Fruit fly (Drosophila melanogaster) whole organism, prepupa: Measurements from ENCODE around the gene CG31275.
A peak's percentile ranks its signal among the peaks of the same experiment; 100 is the strongest.

Experiments
- Blimp-1 ChIP-seq: fragments of 200-800 bp; sonication (Bioruptor generic); optimal IDR thresholded peaks from 3 replicates; lab custom pipeline; 2017; ENCODE audit warnings: missing biosample characterization, missing genetic modification characterization, mild to moderate bottlenecking, moderate library complexity, missing genetic modification reagents
- CG10631 ChIP-seq: fragments of 200-800 bp; sonication (Bioruptor generic); optimal IDR thresholded peaks from 2 replicates; lab custom pipeline; 2016; ENCODE audit warnings: missing biosample characterization, missing genetic modification characterization
- CG11762 ChIP-seq: fragments of 200-800 bp; sonication (Bioruptor generic); optimal IDR thresholded peaks from 3 replicates; lab custom pipeline; 2016; ENCODE audit warnings: missing biosample characterization, missing genetic modification characterization; ENCODE audit not compliant: insufficient read depth
- CG11902 ChIP-seq: fragments of 200-800 bp; sonication (Bioruptor generic); optimal IDR thresholded peaks from 3 replicates; lab custom pipeline; 2016; ENCODE audit warnings: missing biosample characterization, missing genetic modification characterization
- CG15336 ChIP-seq: fragments of 200-800 bp; sonication (Bioruptor generic); IDR thresholded peaks from 2 replicates; pipeline ENCODE4 v1.3.6; 2022; ENCODE audit warnings: missing biosample characterization, missing genetic modification characterization
- CG16779 ChIP-seq: fragments of 200-800 bp; sonication (Bioruptor generic); optimal IDR thresholded peaks from 3 replicates; lab custom pipeline; 2017; ENCODE audit warnings: missing biosample characterization, mild to moderate bottlenecking, missing genetic modification characterization
- CG3032 ChIP-seq: fragments of 200-800 bp; optimal IDR thresholded peaks from 2 replicates; lab custom pipeline; 2019; ENCODE audit warnings: missing biosample characterization, mild to moderate bottlenecking, missing genetic modification characterization, moderate library complexity
- CG32006 ChIP-seq: fragments of 200-800 bp; sonication (Bioruptor generic); optimal IDR thresholded peaks from 3 replicates; lab custom pipeline; 2017; ENCODE audit warnings: missing biosample characterization, mild to moderate bottlenecking, missing genetic modification characterization
- CG3919 ChIP-seq: fragments of 200-800 bp; sonication (Bioruptor generic); optimal IDR thresholded peaks from 3 replicates; lab custom pipeline; 2016; ENCODE audit warnings: missing biosample characterization, missing genetic modification characterization
- CG4318 ChIP-seq: fragments of 200-800 bp; sonication (Bioruptor generic); optimal IDR thresholded peaks from 3 replicates; lab custom pipeline; 2017; ENCODE audit warnings: missing biosample characterization, mild to moderate bottlenecking, missing genetic modification characterization
- CG6163 ChIP-seq: fragments of 200-800 bp; sonication (Bioruptor generic); IDR thresholded peaks from 3 replicates; pipeline ENCODE4 v1.3.6; 2022; ENCODE audit warnings: missing biosample characterization, missing genetic modification characterization
- CG6276 ChIP-seq: fragments of 200-800 bp; sonication (Bioruptor generic); optimal IDR thresholded peaks from 2 replicates; lab custom pipeline; 2017; ENCODE audit warnings: missing biosample characterization, mild to moderate bottlenecking, missing genetic modification characterization
- CG6808 ChIP-seq: fragments of 200-800 bp; sonication (Bioruptor generic); optimal IDR thresholded peaks from 3 replicates; lab custom pipeline; 2017; ENCODE audit warnings: missing biosample characterization, missing genetic modification characterization, mild to moderate bottlenecking, moderate library complexity, missing genetic modification reagents
- CG8119 ChIP-seq: fragments of 200-800 bp; sonication (Bioruptor generic); IDR thresholded peaks from 3 replicates; pipeline ENCODE4 v1.3.6; 2022; ENCODE audit warnings: missing biosample characterization, missing genetic modification characterization
- CG8319 ChIP-seq: fragments of 200-800 bp; sonication (Bioruptor generic); optimal IDR thresholded peaks from 3 replicates; lab custom pipeline; 2016; ENCODE audit warnings: missing biosample characterization, missing genetic modification characterization
- CG9139 ChIP-seq: fragments of 200-800 bp; sonication (Bioruptor generic); optimal IDR thresholded peaks from 3 replicates; lab custom pipeline; 2017; ENCODE audit warnings: missing biosample characterization, mild to moderate bottlenecking, missing genetic modification characterization
- Eip75B ChIP-seq: fragments of 200-800 bp; sonication (Bioruptor generic); optimal IDR thresholded peaks from 3 replicates; lab custom pipeline; 2016; ENCODE audit warnings: missing biosample characterization, missing genetic modification characterization
- Eip78C ChIP-seq: fragments of 200-800 bp; sonication (Bioruptor generic); peaks from one replicate; lab custom pipeline; 2016; ENCODE audit warnings: missing biosample characterization, missing genetic modification characterization
- Eip93F ChIP-seq: fragments of 200-800 bp; sonication (Bioruptor generic); optimal IDR thresholded peaks from 2 replicates; lab custom pipeline; 2016; ENCODE audit warnings: missing biosample characterization, mild to moderate bottlenecking, missing genetic modification characterization
- Ets21C ChIP-seq: fragments of 200-800 bp; sonication (Bioruptor generic); optimal IDR thresholded peaks from 3 replicates; lab custom pipeline; 2016; ENCODE audit warnings: missing biosample characterization, missing genetic modification characterization
- Ets96B ChIP-seq: fragments of 200-800 bp; optimal IDR thresholded peaks from 2 replicates; lab custom pipeline; 2019; ENCODE audit warnings: missing biosample characterization, mild to moderate bottlenecking, missing genetic modification characterization, moderate library complexity
- Hr38 ChIP-seq: sonication (Bioruptor generic); optimal IDR thresholded peaks from 2 replicates; lab custom pipeline; 2016; ENCODE audit warnings: missing biosample characterization, missing genetic modification characterization
- Hr39 ChIP-seq: fragments of 200-800 bp; sonication (Bioruptor generic); optimal IDR thresholded peaks from 2 replicates; lab custom pipeline; 2016; ENCODE audit warnings: missing biosample characterization, missing genetic modification characterization
- Hr4 ChIP-seq: fragments of 200-800 bp; sonication (Bioruptor generic); optimal IDR thresholded peaks from 3 replicates; lab custom pipeline; 2016; ENCODE audit warnings: missing biosample characterization, missing genetic modification characterization
- Lpt ChIP-seq: fragments of 200-800 bp; sonication (Bioruptor generic); optimal IDR thresholded peaks from 3 replicates; lab custom pipeline; 2016; ENCODE audit warnings: missing biosample characterization, missing genetic modification characterization
- Met ChIP-seq: fragments of 200-800 bp; sonication (Bioruptor generic); optimal IDR thresholded peaks from 3 replicates; lab custom pipeline; 2016; ENCODE audit warnings: missing biosample characterization, missing genetic modification characterization
- OdsH ChIP-seq: fragments of 200-800 bp; sonication (Bioruptor generic); optimal IDR thresholded peaks from 3 replicates; lab custom pipeline; 2016; ENCODE audit warnings: missing biosample characterization, missing genetic modification characterization
- Smox ChIP-seq: fragments of 200-800 bp; sonication (Bioruptor generic); optimal IDR thresholded peaks from 3 replicates; lab custom pipeline; 2016; ENCODE audit warnings: missing biosample characterization, missing genetic modification characterization
- Sox102F ChIP-seq: fragments of 200-800 bp; sonication (Bioruptor generic); optimal IDR thresholded peaks from 2 replicates; lab custom pipeline; 2016; ENCODE audit warnings: missing biosample characterization, mild to moderate bottlenecking, missing genetic modification characterization
- acj6 ChIP-seq: fragments of 200-800 bp; sonication (Bioruptor generic); optimal IDR thresholded peaks from 3 replicates; lab custom pipeline; 2016; ENCODE audit warnings: missing biosample characterization, missing genetic modification characterization
- cyc ChIP-seq: fragments of 200-800 bp; sonication (Bioruptor generic); optimal IDR thresholded peaks from 3 replicates; lab custom pipeline; 2016; ENCODE audit warnings: missing biosample characterization, missing genetic modification characterization
- dac ChIP-seq: fragments of 200-800 bp; sonication (Bioruptor generic); optimal IDR thresholded peaks from 2 replicates; lab custom pipeline; 2017; ENCODE audit warnings: missing biosample characterization, mild to moderate bottlenecking, missing genetic modification characterization
- dsx ChIP-seq: fragments of 200-800 bp; optimal IDR thresholded peaks from 3 replicates; lab custom pipeline; 2019; ENCODE audit warnings: missing biosample characterization, mild to moderate bottlenecking, missing genetic modification characterization, moderate library complexity; ENCODE audit not compliant: poor library complexity, severe bottlenecking
- esn ChIP-seq: fragments of 200-800 bp; sonication (Bioruptor generic); optimal IDR thresholded peaks from 2 replicates; lab custom pipeline; 2016; ENCODE audit warnings: missing biosample characterization, mild to moderate bottlenecking, missing genetic modification characterization, moderate library complexity
- fd59A ChIP-seq: fragments of 200-800 bp; sonication (Bioruptor generic); optimal IDR thresholded peaks from 2 replicates; lab custom pipeline; 2017; ENCODE audit warnings: missing biosample characterization, mild to moderate bottlenecking, missing genetic modification characterization, missing genetic modification reagents
- fd85E ChIP-seq: fragments of 200-800 bp; sonication (Bioruptor generic); optimal IDR thresholded peaks from 3 replicates; lab custom pipeline; 2016; ENCODE audit warnings: missing biosample characterization, missing genetic modification characterization
- fkh ChIP-seq: fragments of 200-800 bp; sonication (Bioruptor generic); optimal IDR thresholded peaks from 3 replicates; lab custom pipeline; 2017; ENCODE audit warnings: missing biosample characterization, mild to moderate bottlenecking, missing genetic modification characterization, moderate library complexity
- net ChIP-seq: fragments of 200-800 bp; sonication (Bioruptor generic); optimal IDR thresholded peaks from 3 replicates; lab custom pipeline; 2016; ENCODE audit warnings: missing biosample characterization, missing genetic modification characterization
- pdm3 ChIP-seq: fragments of 200-800 bp; sonication (Bioruptor generic); optimal IDR thresholded peaks from 3 replicates; lab custom pipeline; 2016; ENCODE audit warnings: missing biosample characterization, missing genetic modification characterization
- salr ChIP-seq, 2 experiments: fragments of 200-800 bp; sonication (Bioruptor generic); optimal IDR thresholded peaks; 3 replicates each; lab custom pipeline; 2016 to 2018; ENCODE audit warnings: missing biosample characterization in 2 of 2, missing genetic modification characterization in 2 of 2, mild to moderate bottlenecking in 1 of 2
- ss ChIP-seq, 2 experiments: fragments of 200-800 bp; sonication (Bioruptor generic); optimal IDR thresholded peaks; 2 replicates in 1 of 2; 3 replicates in 1 of 2; lab custom pipeline; 2017 to 2018; ENCODE audit warnings: mild to moderate bottlenecking in 2 of 2, missing biosample characterization in 2 of 2, missing genetic modification characterization in 2 of 2, moderate library complexity in 1 of 2
- vri ChIP-seq: fragments of 200-800 bp; sonication (Bioruptor generic); optimal IDR thresholded peaks from 3 replicates; lab custom pipeline; 2016; ENCODE audit warnings: missing biosample characterization, mild to moderate bottlenecking, missing genetic modification characterization

Gene CG31275

dm6 chr3R:16763435-16763834 lies 12.3 kb upstream of the CG31275 start (continued):
- TF ChIP-seq cyc (no peak), CG9139 (no peak), dsx (GFP tag; lab: Kevin White, UChicago) (no peak)

- TF ChIP-seq CG3919 = no peak
- TF ChIP-seq CG32006 (GFP tag; lab: Kevin White, UChicago) = no peak
- no peak for TF ChIP-seq Ets21C (GFP tag; lab: Kevin White, UChicago)
- no peak for TF ChIP-seq CG6163 (GFP tag; lab: Robert Waterston, UW)
- TF ChIP-seq CG11902 (GFP tag; lab: Kevin White, UChicago) = no peak
- no peak for TF ChIP-seq Eip93F (GFP tag; lab: Kevin White, UChicago)
- TF ChIP-seq CG6276 (GFP tag; lab: Kevin White, UChicago) = no peak
- TF ChIP-seq Lpt (GFP tag; lab: Kevin White, UChicago) = no peak
- TF ChIP-seq pdm3 (GFP tag; lab: Kevin White, UChicago) = no peak
- TF ChIP-seq CG3032 (tag; lab: Kevin White, UChicago) = no peak
- TF ChIP-seq Eip75B = no peak
- TF ChIP-seq OdsH (GFP tag; lab: Kevin White, UChicago) = no peak
- TF ChIP-seq CG10631 = no peak
- TF ChIP-seq CG8119 (GFP tag; lab: Robert Waterston, UW) = no peak
- no peak for TF ChIP-seq Hr38 (GFP tag; lab: Kevin White, UChicago)
- no peak for TF ChIP-seq dac (GFP tag; lab: Kevin White, UChicago)
- TF ChIP-seq net (GFP tag; lab: Kevin White, UChicago) = no peak
Observed at dm6 chr3R:16754874-16755273, 3.7 kb upstream of the CG31275 start.

- no peak for TF ChIP-seq Smox (GFP tag; lab: Kevin White, UChicago)
- no peak for TF ChIP-seq CG15336 (GFP tag; lab: Robert Waterston, UW)
- TF ChIP-seq salr (GFP tag; optimal IDR thresholded peaks at IDR 0.05; lab: Kevin White, UChicago) = no peak
- no peak for TF ChIP-seq Ets21C (GFP tag; lab: Kevin White, UChicago)
- TF ChIP-seq Hr39 (GFP tag; lab: Kevin White, UChicago) = no peak
- TF ChIP-seq pdm3 (GFP tag; lab: Kevin White, UChicago) = no peak
- TF ChIP-seq CG9139 = no peak
- TF ChIP-seq acj6 (GFP tag; lab: Kevin White, UChicago) = no peak
- no peak for TF ChIP-seq CG11762 (GFP tag; lab: Kevin White, UChicago)
- TF ChIP-seq CG8319 (GFP tag; lab: Kevin White, UChicago) = no peak
- TF ChIP-seq vri (GFP tag; lab: Kevin White, UChicago) = no peak
- TF ChIP-seq CG6276 (GFP tag; lab: Kevin White, UChicago) = no peak
- TF ChIP-seq CG6808 = no peak
- TF ChIP-seq fd59A (GFP tag; lab: Kevin White, UChicago) = no peak
Observed at dm6 chr3R:16750029-16750619, 1.0 kb downstream of the CG31275 start.

- TF ChIP-seq CG9139 (no peak), Ets96B (tag; lab: Kevin White, UChicago) (no peak), OdsH (GFP tag; lab: Kevin White, UChicago) (peak; percentile 9), dac (GFP tag; lab: Kevin White, UChicago) (no peak), esn (GFP tag; lab: Kevin White, UChicago) (peak; percentile 30), CG8319 (GFP tag; lab: Kevin White, UChicago) (no peak), Hr4 (GFP tag; lab: Kevin White, UChicago) (peak; percentile 8), net (GFP tag; lab: Kevin White, UChicago) (no peak), ss (GFP tag; optimal IDR thresholded peaks at IDR 0.05; lab: Kevin White, UChicago) (no peak), Eip75B (peak; percentile 5), CG11762 (GFP tag; lab: Kevin White, UChicago) (no peak), Met (GFP tag; lab: Kevin White, UChicago) (peak; percentile 10), Eip78C (GFP tag; lab: Kevin White, UChicago) (peak; percentile 47), CG3919 (peak; percentile 25), CG4318 (GFP tag; lab: Kevin White, UChicago) (no peak), Hr38 (GFP tag; lab: Kevin White, UChicago) (no peak), acj6 (GFP tag; lab: Kevin White, UChicago) (no peak), Hr39 (GFP tag; lab: Kevin White, UChicago) (peak; percentile 46), Sox102F (GFP tag; lab: Kevin White, UChicago) (no peak), vri (GFP tag; lab: Kevin White, UChicago) (peak; percentile 14), fd85E (GFP tag; lab: Kevin White, UChicago) (no peak), cyc (peak; percentile 39), CG16779 (tag; lab: Kevin White, UChicago) (no peak), Blimp-1 (no peak), fkh (GFP tag; lab: Kevin White, UChicago) (no peak)
Observed at dm6 chr3R:16748558-16749172, 2.5 kb downstream of the CG31275 start.
